Fruit fly (Drosophila melanogaster): ENCODE measurements around the gene CG32816.

Gene CG32816

DNA sequence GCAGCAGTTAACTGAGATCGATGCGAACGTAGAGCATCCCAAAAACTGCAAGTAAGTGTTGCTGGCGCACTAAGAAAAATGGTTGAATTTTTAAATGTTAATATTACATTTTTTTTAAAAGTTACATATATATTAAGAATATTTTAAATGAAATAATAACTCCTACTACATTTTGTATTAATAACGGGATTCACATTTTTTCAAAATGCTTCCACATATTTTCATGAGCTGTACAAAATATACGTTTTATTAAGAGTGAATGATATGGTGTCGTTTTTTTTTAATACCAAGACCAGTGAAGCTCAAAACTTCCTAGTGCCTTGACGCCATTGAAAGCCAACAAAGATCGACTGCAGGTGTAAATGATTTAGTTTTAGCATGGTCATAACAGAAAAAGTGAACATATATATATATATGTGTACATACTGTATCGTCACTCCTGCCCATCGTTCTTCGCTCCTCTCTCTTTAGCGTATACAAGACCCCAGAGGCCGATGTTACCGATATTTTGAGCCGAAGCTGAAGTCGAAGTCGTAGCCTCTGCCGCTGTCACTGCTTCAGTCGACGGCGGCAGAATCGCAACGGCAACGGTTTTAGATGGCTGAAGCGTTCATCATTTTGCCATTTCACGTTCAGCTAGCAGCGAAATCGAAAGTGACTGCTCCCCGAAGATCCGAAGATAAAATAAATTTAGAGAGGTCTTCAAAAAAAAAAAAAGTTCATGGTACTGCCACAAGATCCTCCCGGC is 127.9 kb downstream of the CG32816 start (continued):
- TF ChIP-seq CG8632 (GFP tag; optimal IDR thresholded peaks at IDR 0.05) (peak; percentile 79), CG34406 (GFP tag; optimal IDR thresholded peaks at IDR 0.05) (peak; percentile 76), CG9139 (GFP tag; optimal IDR thresholded peaks at IDR 0.05) (peak; percentile 37), Sox15 (GFP tag; optimal IDR thresholded peaks at IDR 0.05) (peak; percentile 26), vri (GFP tag; optimal IDR thresholded peaks at IDR 0.05) (peak; percentile 1), CG32006 (GFP tag; optimal IDR thresholded peaks at IDR 0.05) (peak; percentile 69), Ets21C (GFP tag; optimal IDR thresholded peaks at IDR 0.05) (no peak), CG31627 (GFP tag; optimal IDR thresholded peaks at IDR 0.05) (no peak), esn (GFP tag; optimal IDR thresholded peaks at IDR 0.05) (peak; percentile 48), CG10669 (GFP tag; optimal IDR thresholded peaks at IDR 0.05) (peak; percentile 64), CG4318 (GFP tag; optimal IDR thresholded peaks at IDR 0.05) (no peak), salr (GFP tag; optimal IDR thresholded peaks at IDR 0.05) (peak in 1 of 2 experiments; percentile 45), CG11902 (GFP tag; optimal IDR thresholded peaks at IDR 0.05) (peak; percentile 1), achi (GFP tag; optimal IDR thresholded peaks at IDR 0.05) (peak; percentile 60), Smox (GFP tag; optimal IDR thresholded peaks at IDR 0.05) (no peak), CG1621 (tag; optimal IDR thresholded peaks at IDR 0.05) (no peak), dac (GFP tag; optimal IDR thresholded peaks at IDR 0.05) (no peak), fkh (GFP tag; optimal IDR thresholded peaks at IDR 0.05) (no peak), pdm3 (GFP tag; optimal IDR thresholded peaks at IDR 0.05) (peak; percentile 38), Eip75B (GFP tag; optimal IDR thresholded peaks at IDR 0.05) (no peak), CG6163 (GFP tag; IDR thresholded peaks at IDR 0.05) (peak; percentile 32; the same call in 1 of the 3 replicates), spab (GFP tag; optimal IDR thresholded peaks at IDR 0.05) (peak; percentile 55), CG10631 (GFP tag; optimal IDR thresholded peaks at IDR 0.05) (peak; percentile 73), CG8119 (GFP tag; IDR thresholded peaks at IDR 0.05) (peak; percentile 70), Hr39 (GFP tag; optimal IDR thresholded peaks at IDR 0.05) (no peak)

DNA sequence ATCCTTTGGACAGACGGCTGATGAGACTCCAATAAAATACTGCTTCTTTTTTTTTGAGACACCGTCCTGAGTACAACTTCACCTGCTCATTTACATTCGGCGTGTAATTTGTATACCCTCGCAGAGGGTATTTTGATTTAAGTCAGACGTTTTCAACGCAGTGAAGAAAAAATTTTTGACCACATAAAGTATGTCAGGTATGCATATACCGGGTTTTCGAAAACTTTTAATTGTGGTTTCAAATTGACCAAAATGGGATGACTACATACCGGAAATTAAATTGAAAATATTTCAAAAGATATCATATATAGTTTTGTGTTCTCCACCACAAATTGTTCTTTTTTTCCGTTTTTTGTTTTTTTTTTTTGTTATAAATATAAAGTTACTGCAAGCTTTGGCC is 129.7 kb downstream of the CG32816 start:
- TF ChIP-seq ss (GFP tag; optimal IDR thresholded peaks at IDR 0.05) (peak in 1 of 2 experiments; percentile 49), Eip93F (GFP tag; optimal IDR thresholded peaks at IDR 0.05) (no peak), CG7368 (GFP tag; optimal IDR thresholded peaks at IDR 0.05) (peak; percentile 31), Hr38 (GFP tag; optimal IDR thresholded peaks at IDR 0.05) (no peak), CG1621 (tag; optimal IDR thresholded peaks at IDR 0.05) (no peak), Lpt (GFP tag; optimal IDR thresholded peaks at IDR 0.05) (no peak), Ets21C (GFP tag; optimal IDR thresholded peaks at IDR 0.05) (no peak), CG6163 (GFP tag; IDR thresholded peaks at IDR 0.05) (0 out of 3 replicates have a peak, but pooled peaks have one; percentile 24), topi (GFP tag; optimal IDR thresholded peaks at IDR 0.05) (peak; percentile 31), net (GFP tag; optimal IDR thresholded peaks at IDR 0.05) (peak; percentile 42), CG9139 (GFP tag; optimal IDR thresholded peaks at IDR 0.05) (no peak), CG8319 (GFP tag; optimal IDR thresholded peaks at IDR 0.05) (no peak), CG16779 (tag; optimal IDR thresholded peaks at IDR 0.05) (no peak), CG6808 (GFP tag; optimal IDR thresholded peaks at IDR 0.05) (no peak), vri (GFP tag; optimal IDR thresholded peaks at IDR 0.05) (no peak), fd59A (GFP tag; optimal IDR thresholded peaks at IDR 0.05) (no peak), CG8119 (GFP tag; IDR thresholded peaks at IDR 0.05) (no peak), CG3032 (tag; optimal IDR thresholded peaks at IDR 0.05) (no peak), Sox102F (GFP tag; optimal IDR thresholded peaks at IDR 0.05) (no peak), CG11762 (GFP tag; optimal IDR thresholded peaks at IDR 0.05; ENCODE audit: insufficient read depth) (peak; percentile 2), CG32006 (GFP tag; optimal IDR thresholded peaks at IDR 0.05) (no peak), CG11294 (GFP tag; IDR thresholded peaks at IDR 0.05) (no peak), Hr4 (GFP tag; optimal IDR thresholded peaks at IDR 0.05) (peak; percentile 41), CG6792 (GFP tag; optimal IDR thresholded peaks at IDR 0.05) (peak; percentile 16), Gug (GFP tag; IDR thresholded peaks at IDR 0.05) (no peak), fkh (GFP tag; optimal IDR thresholded peaks at IDR 0.05) (no peak), acj6 (GFP tag; optimal IDR thresholded peaks at IDR 0.05) (peak; percentile 20), pdm3 (GFP tag; optimal IDR thresholded peaks at IDR 0.05) (peak; percentile 47), CG6854 (GFP tag; optimal IDR thresholded peaks at IDR 0.05) (no peak), CG10631 (GFP tag; optimal IDR thresholded peaks at IDR 0.05) (peak; percentile 23), CG6276 (GFP tag; optimal IDR thresholded peaks at IDR 0.05) (no peak), svp (GFP tag) (peak; percentile 68), Met (GFP tag; optimal IDR thresholded peaks at IDR 0.05) (no peak), eg (GFP tag; IDR thresholded peaks at IDR 0.05) (no peak)

Data from whole organism, prepupa.